Fruit fly (Drosophila melanogaster) whole organism, adult: ENCODE results near the gene CG42299.

Source experiments
- CG11617 ChIP-seq: fragments of 200-800 bp; sonication (Bioruptor generic); optimal IDR thresholded peaks from 2 replicates; lab custom pipeline; 2017; ENCODE audit warnings: mild to moderate bottlenecking, missing biosample characterization, missing genetic modification reagents, missing genetic modification characterization
- CG12768 ChIP-seq: fragments of 200-800 bp; sonication (Bioruptor generic); optimal IDR thresholded peaks from 2 replicates; lab custom pipeline; 2017; ENCODE audit warnings: missing biosample characterization, missing genetic modification characterization, mild to moderate bottlenecking, moderate library complexity, missing genetic modification reagents
- CG14711 ChIP-seq: fragments of 200-800 bp; sonication (Bioruptor generic); optimal IDR thresholded peaks from 2 replicates; lab custom pipeline; 2018; ENCODE audit warnings: missing biosample characterization, mild to moderate bottlenecking, missing genetic modification characterization, moderate library complexity
- CG1620 ChIP-seq: fragments of 200-800 bp; sonication (Bioruptor generic); optimal IDR thresholded peaks from 2 replicates; lab custom pipeline; 2016; ENCODE audit warnings: missing biosample characterization, missing genetic modification characterization
- CG33017 ChIP-seq: fragments of 200-800 bp; sonication (Bioruptor generic); optimal IDR thresholded peaks from 2 replicates; lab custom pipeline; 2018; ENCODE audit warnings: missing biosample characterization, mild to moderate bottlenecking, missing genetic modification characterization, moderate library complexity
- CG5204 ChIP-seq: fragments of 200-800 bp; sonication (Bioruptor generic); optimal IDR thresholded peaks from 2 replicates; lab custom pipeline; 2016; ENCODE audit warnings: missing biosample characterization, missing genetic modification characterization
- CG7045 ChIP-seq: fragments of 200-800 bp; sonication (Bioruptor generic); optimal IDR thresholded peaks from 2 replicates; lab custom pipeline; 2017; ENCODE audit warnings: missing biosample characterization, mild to moderate bottlenecking, missing genetic modification characterization
- CG7101 ChIP-seq: fragments of 200-800 bp; sonication (Bioruptor generic); optimal IDR thresholded peaks from 2 replicates; lab custom pipeline; 2018; ENCODE audit warnings: missing biosample characterization, mild to moderate bottlenecking, missing genetic modification characterization, moderate library complexity
- Clk ChIP-seq: fragments of 200-800 bp; sonication (Bioruptor generic); optimal IDR thresholded peaks from 2 replicates; lab custom pipeline; 2017; ENCODE audit warnings: missing biosample characterization, missing genetic modification characterization
- Crg-1 ChIP-seq: fragments of 200-800 bp; sonication (Bioruptor generic); optimal IDR thresholded peaks from 2 replicates; lab custom pipeline; 2016; ENCODE audit warnings: missing biosample characterization, missing genetic modification characterization
- Hr96 ChIP-seq: fragments of 200-800 bp; sonication (Bioruptor generic); optimal IDR thresholded peaks from 2 replicates; lab custom pipeline; 2016; ENCODE audit warnings: missing biosample characterization, missing genetic modification characterization
- Mnt ChIP-seq: fragments of 200-800 bp; sonication (Bioruptor generic); optimal IDR thresholded peaks from 2 replicates; lab custom pipeline; 2016; ENCODE audit warnings: missing biosample characterization, mild to moderate bottlenecking, missing genetic modification characterization
- bab1 ChIP-seq: fragments of 200-800 bp; sonication (Bioruptor generic); optimal IDR thresholded peaks from 3 replicates; lab custom pipeline; 2019; ENCODE audit warnings: missing biosample characterization, mild to moderate bottlenecking, missing genetic modification characterization, moderate library complexity
- cic ChIP-seq: fragments of 200-800 bp; sonication (Bioruptor generic); optimal IDR thresholded peaks from 2 replicates; lab custom pipeline; 2017; ENCODE audit warnings: missing biosample characterization, mild to moderate bottlenecking, missing genetic modification characterization, moderate library complexity
- cnc ChIP-seq, 2 experiments: fragments of >200 bp; optimal IDR thresholded peaks; 2 replicates each; lab custom pipeline; 2017
- kay ChIP-seq: fragments of 200-800 bp; sonication (Bioruptor generic); peaks from one replicate; lab custom pipeline; 2016; ENCODE audit warnings: missing biosample characterization, missing genetic modification characterization, borderline replicate concordance
- ovo ChIP-seq: fragments of 200-800 bp; sonication (Bioruptor generic); optimal IDR thresholded peaks from 2 replicates; lab custom pipeline; 2016; ENCODE audit warnings: missing biosample characterization, missing genetic modification characterization
- pad ChIP-seq: fragments of 200-800 bp; sonication (Bioruptor generic); optimal IDR thresholded peaks from 3 replicates; lab custom pipeline; 2017; ENCODE audit warnings: missing biosample characterization, missing genetic modification characterization, mild to moderate bottlenecking, moderate library complexity, missing genetic modification reagents
- tj ChIP-seq: fragments of 200-800 bp; sonication (Bioruptor generic); optimal IDR thresholded peaks from 3 replicates; lab custom pipeline; 2017; ENCODE audit warnings: missing biosample characterization, mild to moderate bottlenecking, missing genetic modification characterization, moderate library complexity
- toe ChIP-seq: fragments of 200-800 bp; sonication (Bioruptor generic); optimal IDR thresholded peaks from 2 replicates; lab custom pipeline; 2016; ENCODE audit warnings: missing biosample characterization, missing genetic modification characterization

The CG42299 gene

dm6 chrX:15610173-15610572 lies 34.7 kb upstream of the CG42299 start:
- no peak for TF ChIP-seq cic (GFP tag; lab: Kevin White, UChicago)
- TF ChIP-seq Crg-1 (GFP tag; lab: Kevin White, UChicago), result no peak
- TF ChIP-seq CG1620 (GFP tag; lab: Kevin White, UChicago), result no peak
- TF ChIP-seq Clk (GFP tag; lab: Kevin White, UChicago), result no peak
- TF ChIP-seq CG7101, result no peak
- no peak for TF ChIP-seq tj
- TF ChIP-seq Hr96 (GFP tag; lab: Kevin White, UChicago), result no peak
- no peak for TF ChIP-seq toe (GFP tag; lab: Kevin White, UChicago)
- TF ChIP-seq CG14711 (tag; lab: Kevin White, UChicago), result no peak
- TF ChIP-seq ovo (GFP tag; lab: Kevin White, UChicago), result no peak
- no peak for TF ChIP-seq CG11617
- TF ChIP-seq CG7045, result no peak
- TF ChIP-seq Mnt, result no peak
- TF ChIP-seq cnc (optimal IDR thresholded peaks at IDR 0.05; lab: Kevin White, UChicago), result no peak
- TF ChIP-seq CG5204, result no peak
- TF ChIP-seq CG12768 (GFP tag; lab: Kevin White, UChicago), result no peak
- TF ChIP-seq kay, result no peak
- TF ChIP-seq CG33017, result no peak

dm6 chrX:15609351-15609750 lies 33.9 kb upstream of the CG42299 start:
- TF ChIP-seq CG1620 (GFP tag; lab: Kevin White, UChicago) (no peak), toe (GFP tag; lab: Kevin White, UChicago) (no peak), CG7045 (no peak), pad (GFP tag; lab: Kevin White, UChicago) (no peak), Crg-1 (GFP tag; lab: Kevin White, UChicago) (no peak), cnc (optimal IDR thresholded peaks at IDR 0.05; lab: Kevin White, UChicago) (no peak), Clk (GFP tag; lab: Kevin White, UChicago) (no peak), CG11617 (no peak)

- TF ChIP-seq tj, result no peak
- no peak for TF ChIP-seq CG1620 (GFP tag; lab: Kevin White, UChicago)
- TF ChIP-seq pad (GFP tag; lab: Kevin White, UChicago), result no peak
- no peak for TF ChIP-seq CG33017
- no peak for TF ChIP-seq Mnt
- no peak for TF ChIP-seq ovo (GFP tag; lab: Kevin White, UChicago)
- no peak for TF ChIP-seq bab1 (GFP tag; lab: Kevin White, UChicago)
- no peak for TF ChIP-seq Clk (GFP tag; lab: Kevin White, UChicago)
- no peak for TF ChIP-seq CG11617
- no peak for TF ChIP-seq CG14711 (tag; lab: Kevin White, UChicago)
These were observed 33.4 kb upstream of the CG42299 start for dm6 chrX:15608751-15609345.

- TF ChIP-seq tj, result no peak
- TF ChIP-seq CG7101, result peak; percentile 18
- no peak for TF ChIP-seq toe (GFP tag; lab: Kevin White, UChicago)
- TF ChIP-seq CG7045, result no peak
- no peak for TF ChIP-seq kay
- no peak for TF ChIP-seq Crg-1 (GFP tag; lab: Kevin White, UChicago)
- TF ChIP-seq ovo (GFP tag; lab: Kevin White, UChicago), result peak; percentile 23
These were observed 27.0 kb upstream of the CG42299 start for dm6 chrX:15602438-15602837.

- TF ChIP-seq Hr96 (GFP tag; lab: Kevin White, UChicago) (no peak), tj (no peak), CG33017 (no peak), bab1 (GFP tag; lab: Kevin White, UChicago) (no peak), CG7101 (no peak), CG14711 (tag; lab: Kevin White, UChicago) (no peak), Clk (GFP tag; lab: Kevin White, UChicago) (no peak), cnc (optimal IDR thresholded peaks at IDR 0.05; lab: Kevin White, UChicago) (no peak), ovo (GFP tag; lab: Kevin White, UChicago) (no peak), Mnt (no peak)
These were observed 25.8 kb upstream of the CG42299 start for dm6 chrX:15601285-15601684.

DNA sequence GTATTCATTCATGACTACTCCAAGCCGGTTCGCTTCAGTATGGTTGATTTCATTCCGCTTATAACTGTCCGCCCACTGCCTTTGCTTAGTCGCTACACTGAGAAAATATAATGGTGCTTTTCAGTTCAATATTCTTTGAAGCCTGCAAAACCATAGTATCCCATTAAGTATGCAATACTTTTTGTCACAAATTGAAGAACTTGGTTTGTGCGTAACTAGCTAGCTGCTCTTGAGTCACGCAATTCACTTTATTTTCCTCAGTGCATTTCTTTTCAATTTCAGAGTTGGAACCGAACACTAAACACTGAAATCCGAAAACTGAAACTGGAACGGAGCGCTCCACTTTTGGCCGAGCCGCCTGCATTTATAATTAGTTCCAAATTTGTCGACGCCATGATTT lies 24.2 kb upstream of the CG42299 start:
- TF ChIP-seq tj, result no peak
- no peak for TF ChIP-seq Hr96 (GFP tag; lab: Kevin White, UChicago)

DNA sequence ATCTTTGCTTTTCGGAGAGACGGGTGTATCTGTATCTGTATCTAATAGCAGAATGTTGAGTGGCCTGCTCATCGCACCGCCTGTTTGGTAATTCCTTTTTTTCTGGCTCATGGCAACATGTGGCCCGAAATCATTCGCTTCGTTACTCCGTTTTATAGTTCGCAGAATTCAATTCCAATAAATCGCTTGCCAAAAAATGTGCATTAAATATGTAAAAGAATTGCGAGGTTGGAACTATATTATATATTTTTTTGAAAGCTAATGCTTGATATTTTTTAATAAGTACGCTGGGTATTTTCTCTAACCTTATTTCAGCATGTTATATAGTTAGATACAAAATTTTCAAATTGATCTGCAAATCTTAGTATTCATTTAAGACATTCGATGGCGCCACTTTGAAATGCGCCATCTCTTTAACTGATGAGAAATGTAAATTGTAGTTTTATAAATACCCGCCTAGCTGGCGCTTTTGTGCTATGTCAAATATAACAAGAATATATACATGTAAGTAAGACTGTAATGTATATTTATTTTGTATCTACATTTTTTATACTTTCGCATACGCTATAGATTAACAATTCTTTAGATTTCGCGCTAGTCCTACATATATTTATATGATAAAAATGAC lies 18.9 kb upstream of the CG42299 start:
- no peak for TF ChIP-seq kay
- TF ChIP-seq cnc (optimal IDR thresholded peaks at IDR 0.05; lab: Kevin White, UChicago), result no peak
- TF ChIP-seq CG14711 (tag; lab: Kevin White, UChicago), result no peak
- no peak for TF ChIP-seq CG12768 (GFP tag; lab: Kevin White, UChicago)
- no peak for TF ChIP-seq tj
- peak; percentile 4 for TF ChIP-seq Mnt
- TF ChIP-seq CG11617, result no peak
- peak; percentile 59 for TF ChIP-seq CG1620 (GFP tag; lab: Kevin White, UChicago)
- no peak for TF ChIP-seq Crg-1 (GFP tag; lab: Kevin White, UChicago)
